Worm (Caenorhabditis elegans) whole organism, L1 larva: ENCODE data around the gene adbp-1.

Experiments used
- C04F5.9 ChIP-seq: sonication (generic microtip); optimal IDR thresholded peaks from 2 replicates; lab custom pipeline; 2016; ENCODE audit warnings: missing genetic modification characterization, missing compliant biosample characterization
- F16B12.6 ChIP-seq: fragments of 150-350 bp; optimal IDR thresholded peaks from 2 replicates; lab custom pipeline; 2014; ENCODE audit warnings: missing biosample characterization, missing genetic modification characterization
- Y116A8C.19 ChIP-seq: sonication (generic microtip); optimal IDR thresholded peaks from 2 replicates; lab custom pipeline; 2016; ENCODE audit warnings: missing compliant biosample characterization, missing genetic modification characterization, borderline replicate concordance
- aha-1 ChIP-seq: fragments of 150-350 bp; optimal IDR thresholded peaks from 2 replicates; lab custom pipeline; 2014; ENCODE audit warnings: missing biosample characterization, missing genetic modification characterization
- ama-1 ChIP-seq: fragments of 150-350 bp; optimal IDR thresholded peaks from 2 replicates; lab custom pipeline; 2014
- blmp-1 ChIP-seq: fragments of 150-350 bp; optimal IDR thresholded peaks from 2 replicates; lab custom pipeline; 2014; ENCODE audit warnings: missing biosample characterization, missing genetic modification characterization
- ceh-82 ChIP-seq, 3 experiments: fragments of 150-350 bp in 1 of 3; sonication (generic microtip) in 2 of 3; optimal IDR thresholded peaks; 2 replicates each; lab custom pipeline; 2014 to 2017; ENCODE audit warnings: missing biosample characterization in 3 of 3, missing genetic modification characterization in 3 of 3
- ceh-90 ChIP-seq: sonication (generic microtip); optimal IDR thresholded peaks from 2 replicates; lab custom pipeline; 2016; ENCODE audit warnings: missing genetic modification characterization, missing compliant biosample characterization
- dpl-1 ChIP-seq, 3 experiments: fragments of 150-350 bp in 2 of 3; sonication (generic microtip) in 1 of 3; optimal IDR thresholded peaks; 2 replicates each; lab custom pipeline; 2014 to 2017; ENCODE audit warnings: missing biosample characterization in 3 of 3, missing genetic modification characterization in 3 of 3, missing genetic modification reagents in 3 of 3
- dsc-1 ChIP-seq: sonication (generic microtip); optimal IDR thresholded peaks from 2 replicates; lab custom pipeline; 2016; ENCODE audit warnings: mild to moderate bottlenecking, missing genetic modification characterization, missing compliant biosample characterization
- efl-1 ChIP-seq, 4 experiments: fragments of 150-350 bp; optimal IDR thresholded peaks in 3 of 4; peaks in 1 of 4; 1 replicate in 1 of 4; 2 replicates in 3 of 4; lab custom pipeline; 2014; ENCODE audit warnings: missing biosample characterization in 2 of 4, missing genetic modification characterization in 2 of 4, missing genetic modification reagents in 2 of 4
- efl-3 ChIP-seq: fragments of 200-800 bp; sonication (Bioruptor generic); optimal IDR thresholded peaks from 2 replicates; lab custom pipeline; 2018; ENCODE audit warnings: mild to moderate bottlenecking, missing genetic modification characterization, missing compliant biosample characterization
- elt-2 ChIP-seq: sonication (generic microtip); optimal IDR thresholded peaks from 2 replicates; lab custom pipeline; 2016; ENCODE audit warnings: missing genetic modification characterization, mild to moderate bottlenecking, inconsistent platforms, missing compliant biosample characterization, missing genetic modification reagents
- elt-3 ChIP-seq, 6 experiments: fragments of 150-350 bp in 1 of 6; sonication (generic microtip); optimal IDR thresholded peaks; 2 replicates each; lab custom pipeline; 2017 to 2018; ENCODE audit warnings: missing biosample characterization in 6 of 6, missing genetic modification characterization in 6 of 6, inconsistent platforms in 1 of 6
- ets-5 ChIP-seq: fragments of 200-800 bp; sonication (Bioruptor generic); IDR thresholded peaks from 2 replicates; pipeline ENCODE4 v1.3.6; 2022; ENCODE audit warnings: missing genetic modification characterization, missing compliant biosample characterization
- fkh-10 ChIP-seq: sonication (generic microtip); optimal IDR thresholded peaks from 2 replicates; lab custom pipeline; 2017; ENCODE audit warnings: missing biosample characterization, missing genetic modification reagents, missing genetic modification characterization
- hlh-4 ChIP-seq: sonication (generic microtip); optimal IDR thresholded peaks from 2 replicates; lab custom pipeline; 2016; ENCODE audit warnings: mild to moderate bottlenecking, missing genetic modification characterization, missing compliant biosample characterization
- hpl-2 ChIP-seq: fragments of 150-350 bp; optimal IDR thresholded peaks from 2 replicates; lab custom pipeline; 2014; ENCODE audit warnings: missing biosample characterization, missing genetic modification reagents, missing genetic modification characterization
- irx-1 ChIP-seq: sonication (generic microtip); optimal IDR thresholded peaks from 2 replicates; lab custom pipeline; 2016; ENCODE audit warnings: missing genetic modification characterization, missing compliant biosample characterization
- lin-14 ChIP-seq: fragments of 200-800 bp; sonication (Bioruptor generic); optimal IDR thresholded peaks from 2 replicates; lab custom pipeline; 2018; ENCODE audit warnings: mild to moderate bottlenecking, missing genetic modification characterization, moderate library complexity, missing compliant biosample characterization
- lin-39 ChIP-seq: fragments of 150-350 bp; optimal IDR thresholded peaks from 2 replicates; lab custom pipeline; 2014; ENCODE audit warnings: missing biosample characterization, missing genetic modification reagents, missing genetic modification characterization
- lir-3 ChIP-seq: sonication (generic microtip); optimal IDR thresholded peaks from 2 replicates; lab custom pipeline; 2016; ENCODE audit warnings: mild to moderate bottlenecking, missing genetic modification characterization, moderate library complexity, missing compliant biosample characterization; ENCODE audit not compliant: poor library complexity
- lsy-2 ChIP-seq, 2 experiments: fragments of 150-350 bp; optimal IDR thresholded peaks; 2 replicates each; lab custom pipeline; 2014; ENCODE audit warnings: missing biosample characterization in 2 of 2, missing genetic modification characterization in 2 of 2
- mdl-1 ChIP-seq, 2 experiments: fragments of 150-350 bp; optimal IDR thresholded peaks; 2 replicates each; lab custom pipeline; 2014 to 2017; ENCODE audit warnings: missing biosample characterization in 2 of 2, missing genetic modification characterization in 2 of 2, inconsistent platforms in 1 of 2
- mep-1 ChIP-seq: fragments of 150-350 bp; optimal IDR thresholded peaks from 2 replicates; lab custom pipeline; 2014; ENCODE audit warnings: missing biosample characterization, missing genetic modification characterization
- nhr-12 ChIP-seq: sonication (generic microtip); optimal IDR thresholded peaks from 2 replicates; lab custom pipeline; 2017; ENCODE audit warnings: missing biosample characterization, missing genetic modification characterization
- nhr-19 ChIP-seq: fragments of 200-800 bp; sonication (Bioruptor generic); conservative IDR thresholded peaks from 2 replicates; pipeline ENCODE4 v1.3.6; 2022; ENCODE audit warnings: missing genetic modification characterization, missing compliant biosample characterization
- nhr-20 ChIP-seq: sonication (generic microtip); optimal IDR thresholded peaks from 2 replicates; lab custom pipeline; 2016; ENCODE audit warnings: mild to moderate bottlenecking, missing genetic modification characterization, missing compliant biosample characterization
- nhr-28 ChIP-seq: fragments of 150-350 bp; optimal IDR thresholded peaks from 2 replicates; lab custom pipeline; 2014; ENCODE audit warnings: missing biosample characterization, missing genetic modification characterization
- nhr-71 ChIP-seq: sonication (generic microtip); optimal IDR thresholded peaks from 2 replicates; lab custom pipeline; 2016; ENCODE audit warnings: mild to moderate bottlenecking, missing genetic modification characterization, moderate library complexity, missing compliant biosample characterization
- nhr-77 ChIP-seq: fragments of 150-350 bp; optimal IDR thresholded peaks from 2 replicates; lab custom pipeline; 2014; ENCODE audit warnings: missing biosample characterization, missing genetic modification characterization
- nhr-85 ChIP-seq: sonication (generic microtip); peaks from one replicate; lab custom pipeline; 2016; ENCODE audit warnings: missing genetic modification characterization, inconsistent platforms, missing compliant biosample characterization
- nhr-90 ChIP-seq: sonication (generic microtip); optimal IDR thresholded peaks from 2 replicates; lab custom pipeline; 2016; ENCODE audit warnings: mild to moderate bottlenecking, missing genetic modification characterization, missing compliant biosample characterization; ENCODE audit not compliant: poor library complexity
- pax-3 ChIP-seq: fragments of 200-800 bp; sonication (Bioruptor generic); optimal IDR thresholded peaks from 2 replicates; lab custom pipeline; 2018; ENCODE audit warnings: mild to moderate bottlenecking, missing genetic modification characterization, moderate library complexity, missing compliant biosample characterization
- pqm-1 ChIP-seq: sonication (generic microtip); optimal IDR thresholded peaks from 3 replicates; lab custom pipeline; 2017; ENCODE audit warnings: missing biosample characterization, missing genetic modification characterization
- skn-1 ChIP-seq: fragments of 150-350 bp; optimal IDR thresholded peaks from 2 replicates; lab custom pipeline; 2014; ENCODE audit warnings: missing biosample characterization, missing genetic modification characterization
- snpc-4 ChIP-seq: fragments of 150-350 bp; optimal IDR thresholded peaks from 2 replicates; lab custom pipeline; 2014; ENCODE audit warnings: missing biosample characterization, missing genetic modification characterization
- snu-23 ChIP-seq: sonication (generic microtip); optimal IDR thresholded peaks from 2 replicates; lab custom pipeline; 2016; ENCODE audit warnings: missing genetic modification characterization, missing compliant biosample characterization
- sox-4 ChIP-seq: sonication (generic microtip); optimal IDR thresholded peaks from 2 replicates; lab custom pipeline; 2016; ENCODE audit warnings: missing genetic modification characterization, missing compliant biosample characterization
- sup-37 ChIP-seq: fragments of 200-800 bp; sonication (Bioruptor generic); optimal IDR thresholded peaks from 2 replicates; lab custom pipeline; 2018; ENCODE audit warnings: mild to moderate bottlenecking, missing genetic modification characterization, missing compliant biosample characterization
- swsn-7 ChIP-seq: sonication (generic microtip); optimal IDR thresholded peaks from 2 replicates; lab custom pipeline; 2016; ENCODE audit warnings: missing genetic modification characterization, missing compliant biosample characterization
- tbx-2 ChIP-seq: sonication (generic microtip); optimal IDR thresholded peaks from 2 replicates; lab custom pipeline; 2016; ENCODE audit warnings: missing genetic modification characterization, missing compliant biosample characterization
- unc-130 ChIP-seq: fragments of 150-350 bp; optimal IDR thresholded peaks from 2 replicates; lab custom pipeline; 2017; ENCODE audit warnings: missing biosample characterization, missing genetic modification characterization, inconsistent platforms
- unc-98 ChIP-seq: fragments of 200-800 bp; sonication (Bioruptor generic); IDR thresholded peaks from 2 replicates; pipeline ENCODE4 v1.3.6; 2022; ENCODE audit warnings: missing genetic modification characterization, missing compliant biosample characterization
- vab-15 ChIP-seq: sonication (generic microtip); optimal IDR thresholded peaks from 2 replicates; lab custom pipeline; 2017; ENCODE audit warnings: missing genotype, mild to moderate bottlenecking, missing genetic modification characterization, missing compliant biosample characterization
- xbp-1 ChIP-seq: sonication (generic microtip); optimal IDR thresholded peaks from 2 replicates; lab custom pipeline; 2016; ENCODE audit warnings: missing genetic modification characterization, missing compliant biosample characterization
- zag-1 ChIP-seq: fragments of 150-350 bp; optimal IDR thresholded peaks from 2 replicates; lab custom pipeline; 2014; ENCODE audit warnings: missing biosample characterization, missing genetic modification characterization
- ztf-4 ChIP-seq: fragments of 150-350 bp; optimal IDR thresholded peaks from 2 replicates; lab custom pipeline; 2014; ENCODE audit warnings: missing biosample characterization, missing genetic modification characterization

The adbp-1 gene

ce11 chrII:11464427-11464944, 20.5 kb downstream of the adbp-1 start, which contains the start of the genes aars-1 and rga-1 (continued):
- TF ChIP-seq nhr-20 (tag; lab: Kevin White, UChicago): peak; percentile 68
- peak; percentile 24 for TF ChIP-seq swsn-7
- TF ChIP-seq elt-3 (tag; optimal IDR thresholded peaks at IDR 0.05; lab: Kevin White, UChicago): peak in 3 of 6 experiments; percentile 5 to 57 (median 55)
- peak; percentile 87 for TF ChIP-seq lin-14 (GFP tag; lab: Kevin White, UChicago)
- TF ChIP-seq nhr-90 (tag; lab: Kevin White, UChicago): peak; percentile 10
- TF ChIP-seq dsc-1: peak; percentile 36
- TF ChIP-seq lsy-2 (tag; optimal IDR thresholded peaks at IDR 0.05; lab: Kevin White, UChicago): peak; percentile 28 to 57
- TF ChIP-seq tbx-2 (tag; lab: Kevin White, UChicago): peak; percentile 55
- peak; percentile 60 for TF ChIP-seq snu-23 (GFP tag; lab: Kevin White, UChicago)
- TF ChIP-seq unc-130 (tag; lab: Kevin White, UChicago): no peak
- TF ChIP-seq nhr-28 (tag; lab: Kevin White, UChicago): no peak
- no peak for TF ChIP-seq ets-5 (GFP tag; lab: Robert Waterston, UW)
- TF ChIP-seq lir-3: peak; percentile 32
- TF ChIP-seq hpl-2 (GFP tag; lab: Kevin White, UChicago): no peak
- TF ChIP-seq nhr-85 (tag; lab: Kevin White, UChicago): peak; percentile 83
- TF ChIP-seq F16B12.6 (tag; lab: Kevin White, UChicago): no peak
- peak; percentile 76 for TF ChIP-seq mep-1
- TF ChIP-seq efl-1 (optimal IDR thresholded peaks at IDR 0.05; lab: Kevin White, UChicago): peak; percentile 41 to 47
- peak; percentile 29 to 91 for TF ChIP-seq efl-1 (GFP tag; optimal IDR thresholded peaks at IDR 0.05 in 1 of 2; lab: Kevin White, UChicago)
- peak; percentile 8 for TF ChIP-seq elt-2
- no peak for TF ChIP-seq hlh-4
- peak; percentile 16 for TF ChIP-seq nhr-77
- no peak for TF ChIP-seq vab-15 (tag; lab: Kevin White, UChicago)
- TF ChIP-seq unc-98 (GFP tag; lab: Robert Waterston, UW): no peak
- TF ChIP-seq C04F5.9: no peak
- peak in 2 of 3 experiments; percentile 26 to 44 for TF ChIP-seq dpl-1 (GFP tag; optimal IDR thresholded peaks at IDR 0.05; lab: Kevin White, UChicago)
- TF ChIP-seq ztf-4 (tag; lab: Kevin White, UChicago): no peak
- TF ChIP-seq mdl-1 (tag; optimal IDR thresholded peaks at IDR 0.05; lab: Kevin White, UChicago): peak in 1 of 2 experiments; percentile 49
- TF ChIP-seq nhr-71 (tag; lab: Kevin White, UChicago): peak; percentile 57
- peak; percentile 24 for TF ChIP-seq xbp-1
- TF ChIP-seq nhr-12: no peak
- peak; percentile 88 for TF ChIP-seq blmp-1 (tag; lab: Kevin White, UChicago)

- TF ChIP-seq lin-39 (no peak), pqm-1 (tag; lab: Kevin White, UChicago) (no peak), skn-1 (tag; lab: Kevin White, UChicago) (no peak), aha-1 (tag; lab: Kevin White, UChicago) (no peak), sox-4 (tag; lab: Kevin White, UChicago) (no peak), unc-130 (tag; lab: Kevin White, UChicago) (no peak), pax-3 (no peak), nhr-20 (tag; lab: Kevin White, UChicago) (no peak)
These were observed 23.6 kb downstream of the adbp-1 start, which contains the start of gene klp-17 for ce11 chrII:11467541-11467940. Gene klp-17 (minus strand): TSS chrII:11467641.

ce11 chrII:11469574-11470108, 25.7 kb downstream of the adbp-1 start, which contains the start of gene cisd-1:
Gene cisd-1 (minus strand): TSS chrII:11469624.
- TF ChIP-seq ama-1 (lab: Kevin White, UChicago) (no peak), hpl-2 (GFP tag; lab: Kevin White, UChicago) (no peak), snpc-4 (tag; lab: Kevin White, UChicago) (no peak), mdl-1 (tag; optimal IDR thresholded peaks at IDR 0.05; lab: Kevin White, UChicago) (peak in 1 of 2 experiments; percentile 11), lir-3 (no peak), ceh-82 (tag; optimal IDR thresholded peaks at IDR 0.05; lab: Kevin White, UChicago) (no peak), vab-15 (tag; lab: Kevin White, UChicago) (no peak), nhr-85 (tag; lab: Kevin White, UChicago) (peak; percentile 16), ceh-90 (no peak), pqm-1 (tag; lab: Kevin White, UChicago) (no peak), irx-1 (tag; lab: Kevin White, UChicago) (no peak), tbx-2 (tag; lab: Kevin White, UChicago) (peak; percentile 0), nhr-19 (GFP tag; lab: Robert Waterston, UW) (peak; percentile 30; the same call in 1 of the 2 replicates), aha-1 (tag; lab: Kevin White, UChicago) (no peak), efl-3 (GFP tag; lab: Kevin White, UChicago) (no peak), swsn-7 (no peak), fkh-10 (no peak), zag-1 (tag; lab: Kevin White, UChicago) (no peak), sup-37 (GFP tag; lab: Kevin White, UChicago) (no peak), snu-23 (GFP tag; lab: Kevin White, UChicago) (peak; percentile 28), elt-3 (tag; optimal IDR thresholded peaks at IDR 0.05; lab: Kevin White, UChicago) (peak in 1 of 6 experiments; percentile 1), Y116A8C.19 (tag; lab: Kevin White, UChicago) (no peak), pax-3 (no peak)
